Worm (Caenorhabditis elegans): ENCODE measurements around the gene F14H3.15.

DNA sequence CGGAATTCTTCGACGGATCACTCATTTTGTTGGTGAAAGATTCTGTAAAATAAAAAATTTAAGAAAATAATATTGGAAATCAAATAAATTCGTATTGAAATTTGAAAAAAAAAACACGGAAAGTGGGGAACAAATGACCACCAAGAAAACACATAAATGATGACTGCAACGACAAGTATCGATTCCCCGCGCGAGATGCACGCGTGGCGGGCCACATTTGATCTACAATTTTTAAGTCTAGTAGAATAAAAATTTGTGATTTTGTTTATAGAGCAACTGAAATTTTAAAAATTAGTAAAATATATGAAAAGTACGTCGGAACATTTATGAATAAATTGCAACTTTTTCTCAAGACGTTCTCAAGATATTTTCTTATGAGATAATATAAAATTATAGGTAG is 5.0 kb downstream of the F14H3.15 start, which contains the start of gene F14H3.4:
- no peak for TF ChIP-seq ztf-25 (GFP tag; IDR thresholded peaks at IDR 0.05)
- TF ChIP-seq lin-35 (GFP tag; optimal IDR thresholded peaks at IDR 0.05): no peak
- no peak for TF ChIP-seq F55B11.4 (tag; optimal IDR thresholded peaks at IDR 0.05; ENCODE audit: borderline replicate concordance, insufficient read depth)
- no peak for TF ChIP-seq F23B12.7 (tag; optimal IDR thresholded peaks at IDR 0.05; ENCODE audit: insufficient read depth)
- no peak for TF ChIP-seq B0019.2 (GFP tag; conservative IDR thresholded peaks at IDR 0.05)
- no peak for TF ChIP-seq pbrm-1 (GFP tag; IDR thresholded peaks at IDR 0.05)
- TF ChIP-seq ama-1 (optimal IDR thresholded peaks at IDR 0.05): no peak
- TF ChIP-seq ama-1 (GFP tag; optimal IDR thresholded peaks at IDR 0.05): no peak
- TF ChIP-seq aptf-2 (GFP tag; conservative IDR thresholded peaks at IDR 0.05): no peak
- no peak for TF ChIP-seq ztf-28 (GFP tag; IDR thresholded peaks at IDR 0.05)
